Worm (Caenorhabditis elegans) whole organism, midembryonic: ENCODE results near the gene drl-1.

Source experiments
- T22C8.4 ChIP-seq: fragments of 200-800 bp; sonication (Bioruptor generic); IDR thresholded peaks from 2 replicates; pipeline ENCODE4 v1.3.6; 2022; ENCODE audit warnings: missing genetic modification characterization, missing compliant biosample characterization
- cog-1 ChIP-seq: sonication (generic microtip); optimal IDR thresholded peaks from 2 replicates; lab custom pipeline; 2016; ENCODE audit warnings: missing genetic modification characterization, missing compliant biosample characterization
- flt-1 ChIP-seq: fragments of 200-800 bp; sonication (Bioruptor generic); IDR thresholded peaks from 2 replicates; pipeline ENCODE4 v1.3.6; 2022; ENCODE audit warnings: missing genetic modification characterization, missing compliant biosample characterization
- klf-2 ChIP-seq: fragments of 200-800 bp; sonication (Bioruptor generic); conservative IDR thresholded peaks from 2 replicates; pipeline ENCODE4 v1.3.6; 2022; ENCODE audit warnings: missing genetic modification reagents, missing genetic modification characterization, missing compliant biosample characterization
- med-1 ChIP-seq: sonication (generic microtip); optimal IDR thresholded peaks from 2 replicates; lab custom pipeline; 2017; ENCODE audit warnings: missing genetic modification characterization, mild to moderate bottlenecking, missing compliant biosample characterization, antibody characterized with exemption, missing genetic modification reagents; ENCODE audit not compliant: insufficient read depth
- ref-1 ChIP-seq: fragments of 200-800 bp; sonication (Bioruptor generic); conservative IDR thresholded peaks from 2 replicates; pipeline ENCODE4 v1.3.6; 2022; ENCODE audit warnings: missing genetic modification reagents, missing genetic modification characterization, missing compliant biosample characterization
- tab-1 ChIP-seq: fragments of 200-800 bp; sonication (Bioruptor generic); IDR thresholded peaks from 2 replicates; pipeline ENCODE4 v1.3.6; 2022; ENCODE audit warnings: missing genetic modification characterization, missing compliant biosample characterization
- ztf-23 ChIP-seq: fragments of 200-800 bp; sonication (Bioruptor generic); IDR thresholded peaks from 2 replicates; pipeline ENCODE4 v1.3.6; 2022; ENCODE audit warnings: missing genetic modification reagents, missing genetic modification characterization, missing compliant biosample characterization
- ztf-29 ChIP-seq: fragments of 200-800 bp; sonication (Bioruptor generic); IDR thresholded peaks from 2 replicates; pipeline ENCODE4 v1.3.6; 2022; ENCODE audit warnings: missing genetic modification reagents, missing genetic modification characterization, missing compliant biosample characterization

- TF ChIP-seq tab-1 (GFP tag; lab: Robert Waterston, UW) (no peak), flt-1 (no peak), ztf-29 (GFP tag; lab: Robert Waterston, UW) (no peak), med-1 (GFP tag; lab: Kevin White, UChicago) (no peak), T22C8.4 (GFP tag; lab: Robert Waterston, UW) (no peak), ztf-23 (GFP tag; lab: Robert Waterston, UW) (no peak), klf-2 (GFP tag; lab: Robert Waterston, UW) (no peak), cog-1 (tag; lab: Kevin White, UChicago) (no peak), ref-1 (GFP tag; lab: Robert Waterston, UW) (no peak)
Observed at ce11 chrIV:378367-378766, 53.5 kb downstream of the drl-1 start.
